Fruit fly (Drosophila melanogaster) whole organism: ENCODE measurements around the gene CG17325.

Source experiments
- Dll ChIP-seq: fragments of >200 bp; optimal IDR thresholded peaks from 2 replicates; lab custom pipeline; 2017
- psq ChIP-seq: fragments of >200 bp; optimal IDR thresholded peaks from 2 replicates; lab custom pipeline; 2017
- usp ChIP-seq: fragments of >200 bp; optimal IDR thresholded peaks from 2 replicates; lab custom pipeline; 2017; ENCODE audit warnings: missing biosample characterization, missing genetic modification characterization, mixed read lengths

DNA sequence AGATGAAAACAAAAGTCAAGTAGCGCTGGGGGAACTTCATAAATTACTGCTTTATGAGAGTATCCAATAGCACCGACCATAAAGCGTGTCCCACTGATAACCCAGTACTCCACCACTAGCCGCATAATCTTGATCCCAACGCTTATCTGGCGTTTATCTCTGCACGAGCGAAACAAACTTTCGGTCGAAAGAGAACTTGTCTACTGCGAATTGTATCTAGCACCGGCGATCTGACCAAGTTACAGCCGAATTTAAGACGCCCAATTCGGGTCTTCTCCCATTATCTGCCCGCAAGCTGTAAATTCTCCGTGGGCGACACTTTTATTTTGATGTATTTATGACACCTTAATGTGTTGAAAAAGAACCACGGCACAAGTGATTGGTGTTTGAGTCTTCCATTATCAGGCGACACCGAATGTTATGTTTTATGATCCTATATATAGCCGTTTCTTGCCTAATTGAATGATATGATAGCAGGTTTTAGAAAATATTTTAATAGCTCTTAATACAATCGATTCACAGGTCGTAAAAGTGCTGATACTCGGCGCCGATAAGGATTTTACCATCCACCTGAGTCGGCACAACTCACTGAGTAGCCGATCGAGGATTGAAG is 22.6 kb upstream of the CG17325 start:
- TF ChIP-seq psq: no peak
- no peak for TF ChIP-seq usp (GFP tag; lab: Kevin White, UChicago)
- no peak for TF ChIP-seq Dll (lab: Kevin White, UChicago)
